Fruit fly (Drosophila melanogaster): ENCODE data around the gene CG15547.
A peak's percentile ranks its signal among the peaks of the same experiment; 100 is the strongest.

DNA sequence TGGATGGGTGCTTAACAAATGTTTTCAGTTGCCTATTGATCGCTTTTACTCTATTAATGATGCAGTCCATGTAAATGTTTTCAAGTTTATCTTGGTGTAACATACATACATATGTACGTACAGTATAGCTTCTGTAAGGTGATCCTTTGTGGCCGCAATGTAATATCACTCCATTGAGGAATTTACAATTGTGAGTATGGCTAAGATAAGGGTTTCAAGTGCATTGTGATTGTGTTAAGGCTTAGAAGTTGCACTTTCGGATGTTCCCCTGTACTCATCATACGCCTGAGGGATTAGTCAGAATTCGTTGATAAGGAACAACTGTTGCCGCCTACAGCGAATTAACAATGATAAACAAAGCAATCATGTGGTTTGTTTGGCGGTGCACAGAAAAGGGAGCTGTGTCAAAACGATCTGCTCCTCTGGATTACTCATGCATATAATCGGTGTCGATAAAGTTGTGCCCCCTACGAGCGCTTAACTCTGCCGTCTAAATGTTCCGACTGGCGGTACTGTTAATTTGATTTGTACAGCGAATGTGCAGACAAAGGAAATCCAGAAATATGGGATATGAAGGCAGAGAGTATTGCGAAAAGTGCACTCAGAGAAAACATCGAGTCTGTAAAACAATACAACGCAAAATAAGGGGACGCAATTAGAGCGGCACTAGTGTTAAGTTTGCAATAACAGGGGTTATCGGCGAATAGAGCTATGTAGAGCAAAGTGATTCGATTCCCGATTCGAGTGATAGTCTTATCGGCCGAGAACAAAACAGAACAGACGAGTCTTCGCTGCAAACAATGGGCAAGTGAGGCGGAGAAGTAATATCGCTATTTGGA lies 4.6 kb upstream of the CG15547 start:
- no peak for TF ChIP-seq CG8478 (optimal IDR thresholded peaks at IDR 0.05)
- peak; percentile 25 for TF ChIP-seq psq (optimal IDR thresholded peaks at IDR 0.05)

Data from whole organism.